Fruit fly (Drosophila melanogaster) whole organism, embryonic: Measurements from ENCODE around the gene CG14657.

ENCODE experiments used
- CG1024 ChIP-seq: fragments of 200-800 bp; sonication (Bioruptor generic); IDR thresholded peaks from 2 replicates; pipeline ENCODE4 v1.3.6; 2022; ENCODE audit warnings: missing biosample characterization, missing genetic modification characterization
- CG1233 ChIP-seq: fragments of 200-800 bp; sonication (Bioruptor generic); optimal IDR thresholded peaks from 4 replicates; lab custom pipeline; 2018; ENCODE audit warnings: missing biosample characterization, mild to moderate bottlenecking, missing genetic modification characterization
- CG13894 ChIP-seq: fragments of 200-800 bp; sonication (Bioruptor generic); optimal IDR thresholded peaks from 3 replicates; lab custom pipeline; 2018; ENCODE audit warnings: missing biosample characterization, mild to moderate bottlenecking, missing genetic modification characterization, moderate library complexity
- CG15601 ChIP-seq: fragments of 200-800 bp; sonication (Bioruptor generic); optimal IDR thresholded peaks from 3 replicates; lab custom pipeline; 2019; ENCODE audit warnings: missing biosample characterization, mild to moderate bottlenecking, missing genetic modification characterization, moderate library complexity
- CG18476 ChIP-seq: fragments of 200-800 bp; sonication (Bioruptor generic); optimal IDR thresholded peaks from 2 replicates; lab custom pipeline; 2016; ENCODE audit warnings: missing biosample characterization, mild to moderate bottlenecking, missing genetic modification characterization
- CG32532 ChIP-seq: fragments of 200-800 bp; sonication (Bioruptor generic); IDR thresholded peaks from 2 replicates; pipeline ENCODE4 v1.3.6; 2022; ENCODE audit warnings: missing biosample characterization, missing genetic modification characterization
- CG32772 ChIP-seq: fragments of 200-800 bp; sonication (Bioruptor generic); IDR thresholded peaks from 2 replicates; pipeline ENCODE4 v1.3.6; 2022; ENCODE audit warnings: missing biosample characterization, missing genetic modification characterization
- CG3407 ChIP-seq: fragments of 200-800 bp; sonication (Bioruptor generic); optimal IDR thresholded peaks from 2 replicates; lab custom pipeline; 2018; ENCODE audit warnings: missing biosample characterization, mild to moderate bottlenecking, missing genetic modification characterization
- CG7271 ChIP-seq: fragments of 200-800 bp; sonication (Bioruptor generic); optimal IDR thresholded peaks from 2 replicates; lab custom pipeline; 2018; ENCODE audit warnings: missing biosample characterization, mild to moderate bottlenecking, missing genetic modification characterization, moderate library complexity
- CG7372 ChIP-seq: fragments of 200-800 bp; sonication (Bioruptor generic); IDR thresholded peaks from 2 replicates; pipeline ENCODE4 v1.3.6; 2022; ENCODE audit warnings: missing biosample characterization, missing genetic modification characterization
- CG8281 ChIP-seq: fragments of 200-800 bp; sonication (Bioruptor generic); optimal IDR thresholded peaks from 2 replicates; lab custom pipeline; 2018; ENCODE audit warnings: missing biosample characterization, mild to moderate bottlenecking, missing genetic modification characterization, moderate library complexity
- CG9932 ChIP-seq: fragments of 200-800 bp; sonication (Bioruptor generic); IDR thresholded peaks from 2 replicates; pipeline ENCODE4 v1.3.6; 2022; ENCODE audit warnings: missing biosample characterization, missing genetic modification characterization
- CoRest ChIP-seq: fragments of 200-800 bp; sonication (Bioruptor generic); optimal IDR thresholded peaks from 3 replicates; lab custom pipeline; 2018; ENCODE audit warnings: missing biosample characterization, mild to moderate bottlenecking, missing genetic modification characterization, moderate library complexity
- Dad ChIP-seq: fragments of 200-800 bp; sonication (Bioruptor generic); optimal IDR thresholded peaks from 3 replicates; lab custom pipeline; 2016; ENCODE audit warnings: missing biosample characterization, missing genetic modification characterization
- HmgD ChIP-seq: fragments of 200-800 bp; sonication (Bioruptor generic); optimal IDR thresholded peaks from 3 replicates; lab custom pipeline; 2016; ENCODE audit warnings: missing biosample characterization, missing genetic modification characterization
- Jarid2 ChIP-seq: fragments of 200-800 bp; sonication (Bioruptor generic); optimal IDR thresholded peaks from 3 replicates; lab custom pipeline; 2017; ENCODE audit warnings: mild to moderate bottlenecking, missing biosample characterization, missing genetic modification reagents, missing genetic modification characterization
- NC2α ChIP-seq: fragments of 200-800 bp; sonication (Bioruptor generic); optimal IDR thresholded peaks from 2 replicates; lab custom pipeline; 2016; ENCODE audit warnings: missing biosample characterization, missing genetic modification characterization
- Nf-YA ChIP-seq: fragments of 200-800 bp; sonication (Bioruptor generic); IDR thresholded peaks from 2 replicates; pipeline ENCODE4 v1.3.6; 2022; ENCODE audit warnings: missing biosample characterization, missing genetic modification characterization
- Rx ChIP-seq: fragments of 200-800 bp; sonication (Bioruptor generic); IDR thresholded peaks from 2 replicates; pipeline ENCODE4 v1.3.6; 2022; ENCODE audit warnings: missing biosample characterization, missing genetic modification characterization
- Side ChIP-seq: fragments of 200-800 bp; sonication (Bioruptor generic); optimal IDR thresholded peaks from 2 replicates; lab custom pipeline; 2016; ENCODE audit warnings: missing biosample characterization, missing genetic modification characterization
- Taf1 ChIP-seq: fragments of 200-800 bp; sonication (Bioruptor generic); IDR thresholded peaks from 2 replicates; pipeline ENCODE4 v1.3.6; 2022; ENCODE audit warnings: missing biosample characterization, missing genetic modification characterization
- Trl ChIP-seq, 3 experiments: fragments of >200 bp in 2 of 3; fragments of 200-800 bp in 1 of 3; sonication (Bioruptor generic) in 1 of 3; optimal IDR thresholded peaks; 2 replicates in 1 of 3; 3 replicates in 2 of 3; lab custom pipeline; 2016 to 2017; ENCODE audit warnings: missing biosample characterization in 1 of 3, missing genetic modification characterization in 1 of 3
- Usf ChIP-seq: fragments of 200-800 bp; sonication (Bioruptor generic); optimal IDR thresholded peaks from 2 replicates; lab custom pipeline; 2017; ENCODE audit warnings: missing genotype, missing biosample characterization, missing genetic modification characterization
- ab ChIP-seq: fragments of 200-800 bp; sonication (Bioruptor generic); optimal IDR thresholded peaks from 2 replicates; lab custom pipeline; 2016; ENCODE audit warnings: missing biosample characterization, missing genetic modification characterization
- cas ChIP-seq: fragments of 200-800 bp; sonication (Bioruptor generic); IDR thresholded peaks from 2 replicates; pipeline ENCODE4 v1.3.6; 2022; ENCODE audit warnings: missing biosample characterization, missing genetic modification characterization
- caup ChIP-seq: fragments of 200-800 bp; sonication (Bioruptor generic); optimal IDR thresholded peaks from 3 replicates; lab custom pipeline; 2017; ENCODE audit warnings: missing biosample characterization, mild to moderate bottlenecking, missing genetic modification characterization, moderate library complexity; ENCODE audit not compliant: severe bottlenecking
- crp ChIP-seq, 2 experiments: fragments of 200-800 bp; sonication (Bioruptor generic); optimal IDR thresholded peaks; 2 replicates in 1 of 2; 3 replicates in 1 of 2; lab custom pipeline; 2017; ENCODE audit warnings: missing biosample characterization in 2 of 2, missing genetic modification characterization in 2 of 2, mild to moderate bottlenecking in 1 of 2, moderate library complexity in 1 of 2
- cwo ChIP-seq: fragments of 200-800 bp; sonication (Bioruptor generic); optimal IDR thresholded peaks from 3 replicates; lab custom pipeline; 2017; ENCODE audit warnings: missing biosample characterization, missing genetic modification characterization, mild to moderate bottlenecking, moderate library complexity, missing genetic modification reagents
- dimm ChIP-seq: fragments of 200-800 bp; sonication (Bioruptor generic); IDR thresholded peaks from 2 replicates; pipeline ENCODE4 v1.3.6; 2022; ENCODE audit warnings: missing biosample characterization, missing genetic modification characterization
- dysf ChIP-seq: fragments of 200-800 bp; sonication (Bioruptor generic); IDR thresholded peaks from 3 replicates; pipeline ENCODE4 v1.3.6; 2022; ENCODE audit warnings: missing biosample characterization, missing genetic modification characterization
- ems ChIP-seq: fragments of 200-800 bp; sonication (Bioruptor generic); optimal IDR thresholded peaks from 3 replicates; lab custom pipeline; 2016; ENCODE audit warnings: missing biosample characterization, missing genetic modification characterization
- eve ChIP-seq, 2 experiments: fragments of >200 bp; optimal IDR thresholded peaks; 2 replicates each; lab custom pipeline; 2017; ENCODE audit warnings: missing biosample characterization in 2 of 2, missing genetic modification characterization in 2 of 2
- grau ChIP-seq: fragments of 200-800 bp; optimal IDR thresholded peaks from 3 replicates; lab custom pipeline; 2019; ENCODE audit warnings: missing biosample characterization, mild to moderate bottlenecking, missing genetic modification characterization, moderate library complexity
- ind ChIP-seq: fragments of 200-800 bp; sonication (Bioruptor generic); optimal IDR thresholded peaks from 3 replicates; lab custom pipeline; 2016; ENCODE audit warnings: missing biosample characterization, missing genetic modification characterization
- ken ChIP-seq: fragments of 200-800 bp; sonication (Bioruptor generic); IDR thresholded peaks from 3 replicates; pipeline ENCODE4 v1.3.6; 2022; ENCODE audit warnings: missing biosample characterization, missing genetic modification characterization
- lab ChIP-seq: fragments of 200-800 bp; sonication (Bioruptor generic); optimal IDR thresholded peaks from 3 replicates; lab custom pipeline; 2017; ENCODE audit warnings: missing biosample characterization, missing genetic modification characterization, mild to moderate bottlenecking, moderate library complexity, missing genetic modification reagents
- maf-S ChIP-seq: fragments of 200-800 bp; sonication (Bioruptor generic); optimal IDR thresholded peaks from 2 replicates; lab custom pipeline; 2016; ENCODE audit warnings: missing biosample characterization, missing genetic modification characterization
- mirr ChIP-seq: fragments of 200-800 bp; sonication (Bioruptor generic); optimal IDR thresholded peaks from 3 replicates; lab custom pipeline; 2018; ENCODE audit warnings: missing biosample characterization, mild to moderate bottlenecking, missing genetic modification characterization
- nerfin-1 ChIP-seq: fragments of 200-800 bp; sonication (Bioruptor generic); optimal IDR thresholded peaks from 3 replicates; lab custom pipeline; 2019; ENCODE audit warnings: missing biosample characterization, mild to moderate bottlenecking, missing genetic modification characterization, moderate library complexity
- otp ChIP-seq: fragments of 200-800 bp; sonication (Bioruptor generic); IDR thresholded peaks from 3 replicates; pipeline ENCODE4, ENCODE4 v1.3.6; 2022; ENCODE audit warnings: missing biosample characterization, missing genetic modification characterization
- phol ChIP-seq: fragments of 200-800 bp; sonication (Bioruptor generic); optimal IDR thresholded peaks from 3 replicates; lab custom pipeline; 2018; ENCODE audit warnings: missing biosample characterization, mild to moderate bottlenecking, missing genetic modification characterization, moderate library complexity
- pnt ChIP-seq: fragments of 200-800 bp; sonication (Bioruptor generic); optimal IDR thresholded peaks from 3 replicates; lab custom pipeline; 2016; ENCODE audit warnings: missing biosample characterization, missing genetic modification characterization
- pum ChIP-seq: fragments of 200-800 bp; sonication (Bioruptor generic); optimal IDR thresholded peaks from 2 replicates; lab custom pipeline; 2016; ENCODE audit warnings: missing biosample characterization, missing genetic modification characterization
- sim ChIP-seq: fragments of 200-800 bp; sonication (Bioruptor generic); IDR thresholded peaks from 2 replicates; pipeline ENCODE4 v1.3.6; 2022; ENCODE audit warnings: missing biosample characterization, missing genetic modification characterization
- sima ChIP-seq: fragments of 200-800 bp; sonication (Bioruptor generic); optimal IDR thresholded peaks from 2 replicates; lab custom pipeline; 2016; ENCODE audit warnings: missing biosample characterization, missing genetic modification characterization
- tup ChIP-seq: fragments of 200-800 bp; sonication (Bioruptor generic); optimal IDR thresholded peaks from 2 replicates; lab custom pipeline; 2016; ENCODE audit warnings: missing biosample characterization, mild to moderate bottlenecking, missing genetic modification characterization, moderate library complexity
- unpg ChIP-seq: fragments of 200-800 bp; sonication (Bioruptor generic); optimal IDR thresholded peaks from 3 replicates; lab custom pipeline; 2018; ENCODE audit warnings: missing biosample characterization, mild to moderate bottlenecking, missing genetic modification characterization, moderate library complexity
- zf30C ChIP-seq: fragments of 200-800 bp; sonication (Bioruptor generic); optimal IDR thresholded peaks from 3 replicates; lab custom pipeline; 2018; ENCODE audit warnings: missing biosample characterization, mild to moderate bottlenecking, missing genetic modification characterization

The CG14657 gene

dm6 chr3R:4804828-4805707, 16.2 kb downstream of the CG14657 start (continued):
- TF ChIP-seq sim (GFP tag; lab: Robert Waterston, UW) (no peak), dysf (GFP tag; lab: Robert Waterston, UW) (peak; percentile 75), mirr (peak; percentile 33), cwo (GFP tag; lab: Kevin White, UChicago) (no peak), HmgD (no peak), CG18476 (no peak), Usf (GFP tag; lab: Kevin White, UChicago) (no peak), Side (GFP tag; lab: Kevin White, UChicago) (no peak), otp (peak; percentile 34; the same call in 1 of the 3 replicates), pum (GFP tag; lab: Kevin White, UChicago) (peak; percentile 14), CoRest (peak; percentile 84), phol (tag; lab: Kevin White, UChicago) (peak; percentile 78), ab (GFP tag; lab: Kevin White, UChicago) (peak; percentile 27), lab (peak; percentile 67), crp (GFP tag; optimal IDR thresholded peaks at IDR 0.05; lab: Kevin White, UChicago) (peak in 1 of 2 experiments; percentile 58), CG7372 (GFP tag; lab: Robert Waterston, UW) (0 out of 2 replicates have a peak, but pooled peaks have one; percentile 40), NC2α (GFP tag; lab: Kevin White, UChicago) (no peak), CG1233 (GFP tag; lab: Kevin White, UChicago) (peak; percentile 41), ind (GFP tag; lab: Kevin White, UChicago) (peak; percentile 37), sima (GFP tag; lab: Kevin White, UChicago) (no peak), ems (GFP tag; lab: Kevin White, UChicago) (no peak), unpg (GFP tag; lab: Kevin White, UChicago) (peak; percentile 82), CG32772 (GFP tag; lab: Robert Waterston, UW) (peak; percentile 45; the same call in 1 of the 2 replicates), ken (GFP tag; lab: Robert Waterston, UW) (no peak), Dad (GFP tag; lab: Kevin White, UChicago) (no peak), Trl (optimal IDR thresholded peaks at IDR 0.05; lab: Kevin White, UChicago) (no peak), Trl (GFP tag; optimal IDR thresholded peaks at IDR 0.05; lab: Kevin White, UChicago) (no peak), CG32532 (peak; percentile 24; the same call in 1 of the 2 replicates), nerfin-1 (tag; lab: Kevin White, UChicago) (peak; percentile 41), Nf-YA (GFP tag; lab: Robert Waterston, UW) (peak; percentile 45; the same call in 1 of the 2 replicates), Rx (GFP tag; lab: Robert Waterston, UW) (0 out of 2 replicates have a peak, but pooled peaks have one; percentile 7), grau (tag; lab: Kevin White, UChicago) (peak; percentile 81), CG9932 (GFP tag; lab: Robert Waterston, UW) (peak; percentile 20), Jarid2 (GFP tag; lab: Kevin White, UChicago) (peak; percentile 39), zf30C (GFP tag; lab: Kevin White, UChicago) (no peak), dimm (GFP tag; lab: Robert Waterston, UW) (no peak), Taf1 (GFP tag; lab: Robert Waterston, UW) (no peak), CG7271 (tag; lab: Kevin White, UChicago) (peak; percentile 4), cas (GFP tag; lab: Robert Waterston, UW) (no peak), CG15601 (tag; lab: Kevin White, UChicago) (peak; percentile 69), CG3407 (peak; percentile 50), tup (GFP tag; lab: Kevin White, UChicago) (no peak), maf-S (GFP tag; lab: Kevin White, UChicago) (no peak), CG8281 (peak; percentile 11), CG13894 (tag; lab: Kevin White, UChicago) (peak; percentile 60), CG1024 (GFP tag; lab: Robert Waterston, UW) (peak; percentile 13; the same call in 1 of the 2 replicates), pnt (GFP tag; lab: Kevin White, UChicago) (no peak), eve (GFP tag; optimal IDR thresholded peaks at IDR 0.05; lab: Kevin White, UChicago) (no peak), caup (GFP tag; lab: Kevin White, UChicago) (peak; percentile 45)
